Worm (Caenorhabditis elegans): ENCODE results near the gene C34F11.2.

Gene C34F11.2

ce11 chrII:5187934-5188333 is 24.1 kb upstream of the C34F11.2 start:
- TF ChIP-seq ref-1 (GFP tag; conservative IDR thresholded peaks at IDR 0.05), result no peak
- TF ChIP-seq ztf-23 (GFP tag; IDR thresholded peaks at IDR 0.05), result no peak
- no peak for TF ChIP-seq med-1 (GFP tag; optimal IDR thresholded peaks at IDR 0.05; ENCODE audit: insufficient read depth)
- no peak for TF ChIP-seq cog-1 (tag; optimal IDR thresholded peaks at IDR 0.05)
- no peak for TF ChIP-seq T22C8.4 (GFP tag; IDR thresholded peaks at IDR 0.05)
- TF ChIP-seq ztf-29 (GFP tag; IDR thresholded peaks at IDR 0.05), result no peak
- TF ChIP-seq flt-1 (GFP tag; IDR thresholded peaks at IDR 0.05), result no peak
- TF ChIP-seq tab-1 (GFP tag; IDR thresholded peaks at IDR 0.05), result no peak
- no peak for TF ChIP-seq klf-2 (GFP tag; conservative IDR thresholded peaks at IDR 0.05)

DNA sequence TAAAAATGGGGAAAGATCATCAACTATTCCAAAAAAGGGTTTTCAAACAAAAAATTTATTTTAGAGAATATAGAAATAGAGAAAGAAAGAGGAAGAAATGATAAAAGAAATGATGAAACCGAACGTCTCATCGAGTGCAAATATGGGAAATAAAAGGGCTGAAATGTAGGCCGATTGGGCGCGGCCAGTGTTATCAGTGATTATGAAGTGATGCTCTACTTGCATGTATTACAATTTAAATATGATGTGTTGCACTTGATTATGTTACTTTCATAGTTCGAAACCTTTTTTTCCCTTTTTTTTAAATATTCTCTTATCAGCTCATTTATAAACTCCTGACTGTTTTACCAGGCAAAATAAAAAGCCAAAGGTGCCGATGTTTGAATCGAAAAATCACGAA is 20.3 kb upstream of the C34F11.2 start:
- no peak for TF ChIP-seq tab-1 (GFP tag; IDR thresholded peaks at IDR 0.05)
- TF ChIP-seq cog-1 (tag; optimal IDR thresholded peaks at IDR 0.05), result no peak
- no peak for TF ChIP-seq T22C8.4 (GFP tag; IDR thresholded peaks at IDR 0.05)
- TF ChIP-seq flt-1 (GFP tag; IDR thresholded peaks at IDR 0.05), result no peak
- TF ChIP-seq med-1 (GFP tag; optimal IDR thresholded peaks at IDR 0.05; ENCODE audit: insufficient read depth), result no peak
- no peak for TF ChIP-seq ztf-23 (GFP tag; IDR thresholded peaks at IDR 0.05)
- no peak for TF ChIP-seq ref-1 (GFP tag; conservative IDR thresholded peaks at IDR 0.05)
- no peak for TF ChIP-seq ztf-29 (GFP tag; IDR thresholded peaks at IDR 0.05)
- no peak for TF ChIP-seq klf-2 (GFP tag; conservative IDR thresholded peaks at IDR 0.05)

DNA sequence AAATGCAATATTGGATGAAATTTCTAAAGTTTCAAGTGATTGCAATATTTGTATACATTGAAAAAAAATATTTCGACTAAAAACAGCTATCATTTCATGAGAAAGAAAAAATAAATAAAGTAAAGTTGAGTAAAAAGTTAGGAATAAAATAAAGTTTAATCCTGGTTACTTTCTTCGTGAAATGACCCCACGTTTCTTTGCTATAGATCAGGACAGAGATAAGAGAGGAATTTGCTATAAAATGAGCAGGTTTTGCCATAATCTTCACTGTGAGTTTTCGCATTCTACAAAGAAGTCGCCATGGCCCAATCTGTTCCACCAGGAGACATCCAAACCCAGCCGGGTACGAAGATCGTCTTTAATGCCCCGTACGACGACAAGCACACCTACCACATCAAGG is 18.0 kb upstream of the C34F11.2 start, which contains the start of gene msp-49:
Gene msp-49, plus strand, starts transcription at position 301 of the 400 bp plus-strand sequence.
- TF ChIP-seq med-1 (GFP tag; optimal IDR thresholded peaks at IDR 0.05; ENCODE audit: insufficient read depth), result no peak
- no peak for TF ChIP-seq cog-1 (tag; optimal IDR thresholded peaks at IDR 0.05)
- TF ChIP-seq tab-1 (GFP tag; IDR thresholded peaks at IDR 0.05), result no peak
- TF ChIP-seq ref-1 (GFP tag; conservative IDR thresholded peaks at IDR 0.05), result no peak
- TF ChIP-seq klf-2 (GFP tag; conservative IDR thresholded peaks at IDR 0.05), result no peak
- TF ChIP-seq ztf-23 (GFP tag; IDR thresholded peaks at IDR 0.05), result no peak
- TF ChIP-seq ztf-29 (GFP tag; IDR thresholded peaks at IDR 0.05), result no peak
- no peak for TF ChIP-seq flt-1 (GFP tag; IDR thresholded peaks at IDR 0.05)
- no peak for TF ChIP-seq T22C8.4 (GFP tag; IDR thresholded peaks at IDR 0.05)

- no peak for TF ChIP-seq cog-1 (tag; optimal IDR thresholded peaks at IDR 0.05)
- no peak for TF ChIP-seq flt-1 (GFP tag; IDR thresholded peaks at IDR 0.05)
- no peak for TF ChIP-seq ref-1 (GFP tag; conservative IDR thresholded peaks at IDR 0.05)
- TF ChIP-seq tab-1 (GFP tag; IDR thresholded peaks at IDR 0.05), result no peak
- TF ChIP-seq T22C8.4 (GFP tag; IDR thresholded peaks at IDR 0.05), result no peak
Observed at ce11 chrII:5195504-5195903, 16.6 kb upstream of the C34F11.2 start, which contains the start of gene C34F11.5. Gene C34F11.5, plus strand, starts transcription at chrII:5195804.

DNA sequence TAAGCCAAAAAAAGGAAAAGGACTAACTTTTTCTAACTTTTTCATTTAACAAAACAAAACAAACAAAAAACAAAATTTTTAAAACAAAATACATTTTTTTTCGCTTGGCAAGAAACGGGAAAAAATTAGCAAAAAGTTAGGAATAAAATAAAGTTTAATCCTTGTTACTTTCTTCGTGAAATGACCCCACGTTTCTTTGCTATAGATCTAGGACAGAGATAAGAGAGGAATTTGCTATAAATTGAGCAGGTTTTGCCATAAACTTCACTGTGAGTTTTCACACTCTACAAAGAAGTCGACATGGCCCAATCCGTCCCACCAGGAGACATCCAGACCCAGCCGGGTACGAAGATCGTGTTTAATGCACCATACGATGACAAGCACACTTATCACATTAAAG is 12.6 kb upstream of the C34F11.2 start, which contains the start of gene msp-50:
Gene msp-50, plus strand, starts transcription at position 301 of the 400 bp plus-strand sequence.
- TF ChIP-seq tab-1 (GFP tag; IDR thresholded peaks at IDR 0.05) (no peak), klf-2 (GFP tag; conservative IDR thresholded peaks at IDR 0.05) (no peak)

ce11 chrII:5200987-5201582 is 11.0 kb upstream of the C34F11.2 start:
- TF ChIP-seq klf-2 (GFP tag; conservative IDR thresholded peaks at IDR 0.05) (no peak), med-1 (GFP tag; optimal IDR thresholded peaks at IDR 0.05; ENCODE audit: insufficient read depth) (no peak), ztf-29 (GFP tag; IDR thresholded peaks at IDR 0.05) (no peak), tab-1 (GFP tag; IDR thresholded peaks at IDR 0.05) (no peak), flt-1 (GFP tag; IDR thresholded peaks at IDR 0.05) (no peak), T22C8.4 (GFP tag; IDR thresholded peaks at IDR 0.05) (no peak), ref-1 (GFP tag; conservative IDR thresholded peaks at IDR 0.05) (no peak), cog-1 (tag; optimal IDR thresholded peaks at IDR 0.05) (no peak), ztf-23 (GFP tag; IDR thresholded peaks at IDR 0.05) (no peak)

- TF ChIP-seq ztf-29 (GFP tag; IDR thresholded peaks at IDR 0.05), result no peak
- TF ChIP-seq cog-1 (tag; optimal IDR thresholded peaks at IDR 0.05), result no peak
- TF ChIP-seq klf-2 (GFP tag; conservative IDR thresholded peaks at IDR 0.05), result no peak
- TF ChIP-seq ztf-23 (GFP tag; IDR thresholded peaks at IDR 0.05), result no peak
- no peak for TF ChIP-seq ref-1 (GFP tag; conservative IDR thresholded peaks at IDR 0.05)
- no peak for TF ChIP-seq tab-1 (GFP tag; IDR thresholded peaks at IDR 0.05)
- no peak for TF ChIP-seq flt-1 (GFP tag; IDR thresholded peaks at IDR 0.05)
- no peak for TF ChIP-seq med-1 (GFP tag; optimal IDR thresholded peaks at IDR 0.05; ENCODE audit: insufficient read depth)
- no peak for TF ChIP-seq T22C8.4 (GFP tag; IDR thresholded peaks at IDR 0.05)
Observed at ce11 chrII:5201922-5202562, 10.0 kb upstream of the C34F11.2 start.

DNA sequence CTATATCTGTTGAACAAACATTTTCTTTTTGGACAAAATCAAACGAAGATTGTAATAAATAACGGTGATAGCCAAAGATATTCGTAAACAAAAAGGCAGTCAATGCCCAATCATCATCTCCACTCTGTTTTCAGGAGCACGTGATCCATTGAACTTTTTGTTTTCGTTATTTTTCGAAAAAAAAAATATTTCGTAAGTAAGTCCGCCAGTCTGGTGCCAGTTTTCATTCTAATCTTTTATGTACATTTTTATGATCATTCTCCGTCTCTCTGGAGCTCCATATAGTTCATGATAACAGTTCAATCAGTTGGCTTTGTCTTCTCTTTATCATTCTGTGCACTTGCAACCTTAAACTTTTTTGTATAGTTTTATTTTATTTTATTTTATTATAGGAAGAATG is 9.1 kb upstream of the C34F11.2 start, which contains the start of gene ampd-1:
Gene ampd-1, plus strand, starts transcription at position 393 of the 400 bp plus-strand sequence.
- TF ChIP-seq ref-1 (GFP tag; conservative IDR thresholded peaks at IDR 0.05), result no peak
- no peak for TF ChIP-seq flt-1 (GFP tag; IDR thresholded peaks at IDR 0.05)
- TF ChIP-seq med-1 (GFP tag; optimal IDR thresholded peaks at IDR 0.05; ENCODE audit: insufficient read depth), result no peak
- no peak for TF ChIP-seq tab-1 (GFP tag; IDR thresholded peaks at IDR 0.05)
- no peak for TF ChIP-seq ztf-23 (GFP tag; IDR thresholded peaks at IDR 0.05)
- no peak for TF ChIP-seq T22C8.4 (GFP tag; IDR thresholded peaks at IDR 0.05)
- TF ChIP-seq ztf-29 (GFP tag; IDR thresholded peaks at IDR 0.05), result no peak
- no peak for TF ChIP-seq cog-1 (tag; optimal IDR thresholded peaks at IDR 0.05)
- TF ChIP-seq klf-2 (GFP tag; conservative IDR thresholded peaks at IDR 0.05), result no peak

DNA sequence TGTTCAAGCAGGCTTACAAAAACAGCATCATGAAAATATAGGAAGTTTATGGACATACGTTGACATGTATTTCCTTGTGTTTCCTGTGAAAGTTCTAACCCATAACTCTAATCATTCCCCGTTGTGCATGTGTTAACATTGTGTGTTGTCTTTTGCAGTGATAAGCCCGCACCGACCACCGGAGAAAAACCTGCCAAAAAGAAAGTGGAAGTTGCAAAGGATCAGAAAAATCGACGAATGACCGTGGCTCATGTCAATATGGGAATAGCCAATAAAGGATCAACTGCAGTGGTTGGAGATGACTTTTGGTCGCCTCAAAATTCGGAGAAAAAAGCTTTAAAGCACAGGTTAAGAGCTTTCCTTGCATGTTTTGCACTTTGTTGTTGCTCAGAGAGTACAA is 6.8 kb upstream of the C34F11.2 start:
- TF ChIP-seq T22C8.4 (GFP tag; IDR thresholded peaks at IDR 0.05) (no peak), cog-1 (tag; optimal IDR thresholded peaks at IDR 0.05) (no peak), ztf-23 (GFP tag; IDR thresholded peaks at IDR 0.05) (no peak), med-1 (GFP tag; optimal IDR thresholded peaks at IDR 0.05; ENCODE audit: insufficient read depth) (no peak), klf-2 (GFP tag; conservative IDR thresholded peaks at IDR 0.05) (no peak), ref-1 (GFP tag; conservative IDR thresholded peaks at IDR 0.05) (no peak), flt-1 (GFP tag; IDR thresholded peaks at IDR 0.05) (no peak), tab-1 (GFP tag; IDR thresholded peaks at IDR 0.05) (no peak), ztf-29 (GFP tag; IDR thresholded peaks at IDR 0.05) (no peak)

Data from whole organism, midembryonic.